Fruit fly (Drosophila melanogaster) ovary, adult (tissue): ENCODE results near the gene RpS28-like.

Source experiments
- CG17801 ChIP-seq: fragments of 200-800 bp; optimal IDR thresholded peaks from 2 replicates; lab custom pipeline; 2019; ENCODE audit warnings: missing biosample characterization, mild to moderate bottlenecking, missing genetic modification characterization, moderate library complexity; ENCODE audit not compliant: partially characterized antibody

RpS28-like gene

DNA sequence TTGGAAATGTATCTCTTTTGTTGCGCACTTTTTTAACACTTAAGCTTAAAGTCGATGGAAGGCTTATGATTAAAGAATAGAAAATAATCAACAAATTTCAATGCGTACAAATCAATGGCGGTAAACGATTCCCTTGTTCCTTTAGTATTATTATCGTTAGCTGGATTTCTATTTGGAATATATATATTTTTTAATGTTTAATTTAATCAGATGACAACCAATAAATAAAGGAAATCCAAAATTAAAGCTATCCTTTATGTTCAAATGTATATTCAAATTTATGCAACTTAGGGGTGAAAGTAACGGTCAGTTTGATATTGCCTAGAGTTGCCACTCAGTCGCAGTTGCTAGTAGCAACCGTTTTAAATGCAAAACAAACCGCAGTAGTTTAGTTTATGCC, 1.5 kb upstream of the RpS28-like start, which contains the start of gene CG3769:
Gene CG3769 (plus strand): TSS at position 301 of the 400 bp plus-strand sequence.
- TF ChIP-seq CG17801 (GFP tag; lab: Kevin White, UChicago), result no peak

DNA sequence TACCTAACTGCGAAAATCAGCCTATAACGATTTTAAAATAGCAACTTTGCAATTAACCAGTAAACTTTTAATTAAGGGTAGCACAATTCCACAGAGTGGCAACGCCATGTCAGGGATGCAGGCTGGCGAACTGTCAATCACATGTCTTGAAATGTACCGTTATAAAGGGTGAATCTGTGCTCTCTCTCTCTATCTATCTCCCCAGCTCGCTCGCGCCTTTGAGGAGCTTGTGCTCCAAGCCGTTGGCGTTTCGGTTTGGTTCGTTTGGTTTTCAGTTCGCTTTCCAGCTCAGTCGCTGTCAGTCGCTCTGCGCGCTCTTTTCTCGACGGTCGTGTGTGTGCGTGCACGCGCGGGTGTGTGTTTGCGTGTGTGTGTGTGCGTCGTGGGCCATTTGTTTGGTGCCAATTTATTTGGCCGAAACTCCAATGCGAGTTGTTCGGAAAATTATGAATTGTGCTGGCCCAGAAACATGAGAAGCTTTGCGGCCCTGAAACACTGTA, 662 bp downstream of the RpS28-like start, which contains the start of gene numb:
Gene numb (plus strand): TSS at position 254 of the 500 bp plus-strand sequence.
- peak; percentile 55 for TF ChIP-seq CG17801 (GFP tag; lab: Kevin White, UChicago)

DNA sequence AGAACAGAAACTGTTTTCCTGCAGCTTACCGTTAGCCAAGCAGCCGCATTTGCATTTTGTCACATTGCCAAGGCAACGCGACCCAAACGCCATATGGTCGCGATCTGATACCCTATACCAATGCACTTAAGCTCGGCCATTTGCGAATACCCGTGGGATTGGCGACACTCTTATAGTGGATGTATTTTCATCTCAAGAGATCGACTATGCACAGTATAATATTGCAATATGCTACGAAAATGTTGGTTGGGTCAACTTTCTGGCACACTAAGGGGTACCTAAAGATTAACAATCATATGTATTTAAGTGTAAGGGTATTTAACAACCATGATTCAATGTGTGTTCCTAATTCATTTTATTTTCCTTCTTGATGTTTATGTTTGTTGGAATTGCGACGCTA, 1.6 kb downstream of the RpS28-like start:
- peak; percentile 37 for TF ChIP-seq CG17801 (GFP tag; lab: Kevin White, UChicago)

DNA sequence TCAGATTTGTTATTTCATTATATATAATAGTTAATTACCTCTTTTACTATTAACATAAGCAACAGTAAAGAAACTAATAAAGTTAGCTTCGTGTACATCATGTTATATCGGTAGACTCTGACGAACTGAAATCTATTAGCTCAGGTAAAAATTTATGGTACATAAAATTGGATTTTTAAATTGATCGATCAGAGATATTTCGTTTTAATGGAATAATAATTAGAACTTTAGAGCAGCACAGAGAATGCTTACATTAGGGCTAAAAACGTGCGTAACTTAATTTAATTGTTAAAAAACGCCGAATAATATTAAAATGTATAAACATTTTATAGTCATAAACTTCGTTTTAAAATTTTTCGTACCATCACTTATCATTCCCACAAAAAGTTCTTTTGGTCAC, 4.0 kb downstream of the RpS28-like start, which contains the start of gene CG33723:
Gene CG33723 (minus strand): TSS at position 101 of the 400 bp plus-strand sequence.
- no peak for TF ChIP-seq CG17801 (GFP tag; lab: Kevin White, UChicago)

DNA sequence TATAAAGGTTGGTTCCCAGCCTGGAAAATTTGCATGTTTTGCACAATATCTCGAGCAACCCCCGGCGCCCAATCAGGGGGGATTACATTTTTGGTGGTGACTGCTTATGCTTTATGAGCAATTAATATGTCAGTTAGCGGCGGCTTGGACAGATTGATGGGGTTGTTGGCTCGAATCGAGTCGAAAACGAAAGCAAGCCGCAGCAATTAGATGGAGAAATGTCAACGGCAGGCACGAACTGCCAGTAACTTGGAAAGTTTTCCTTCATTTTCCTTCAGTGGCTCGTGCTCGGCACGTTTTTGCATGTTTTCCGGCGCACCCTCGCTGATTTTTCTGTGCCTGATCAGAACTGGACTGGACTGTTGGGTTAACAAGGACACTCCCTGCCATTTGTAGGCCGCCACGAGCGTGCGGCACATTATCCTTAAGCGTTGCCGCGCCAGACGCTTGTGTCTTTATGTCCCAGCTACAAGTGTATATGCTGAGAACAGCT, 6.2 kb downstream of the RpS28-like start:
- TF ChIP-seq CG17801 (GFP tag; lab: Kevin White, UChicago), result no peak

DNA sequence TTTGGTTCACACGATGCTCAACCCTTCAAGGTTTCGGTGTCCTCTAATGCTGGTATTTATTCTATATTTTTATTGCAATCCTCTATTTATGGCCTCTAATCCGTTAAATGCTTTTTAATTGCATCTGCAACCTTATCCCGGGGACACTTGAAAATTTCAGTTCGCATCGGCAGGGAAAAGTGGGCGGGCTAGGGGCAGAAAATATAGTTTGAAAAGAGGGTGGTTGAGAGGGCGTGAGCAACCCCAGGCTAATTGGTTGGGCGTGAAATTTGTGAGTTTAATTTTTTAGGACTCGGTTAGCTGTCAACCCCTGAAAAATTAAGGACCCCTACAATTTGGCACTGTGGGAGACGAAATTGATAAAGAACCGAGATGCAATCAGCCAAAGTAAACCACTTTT, 9.1 kb downstream of the RpS28-like start:
- no peak for TF ChIP-seq CG17801 (GFP tag; lab: Kevin White, UChicago)

DNA sequence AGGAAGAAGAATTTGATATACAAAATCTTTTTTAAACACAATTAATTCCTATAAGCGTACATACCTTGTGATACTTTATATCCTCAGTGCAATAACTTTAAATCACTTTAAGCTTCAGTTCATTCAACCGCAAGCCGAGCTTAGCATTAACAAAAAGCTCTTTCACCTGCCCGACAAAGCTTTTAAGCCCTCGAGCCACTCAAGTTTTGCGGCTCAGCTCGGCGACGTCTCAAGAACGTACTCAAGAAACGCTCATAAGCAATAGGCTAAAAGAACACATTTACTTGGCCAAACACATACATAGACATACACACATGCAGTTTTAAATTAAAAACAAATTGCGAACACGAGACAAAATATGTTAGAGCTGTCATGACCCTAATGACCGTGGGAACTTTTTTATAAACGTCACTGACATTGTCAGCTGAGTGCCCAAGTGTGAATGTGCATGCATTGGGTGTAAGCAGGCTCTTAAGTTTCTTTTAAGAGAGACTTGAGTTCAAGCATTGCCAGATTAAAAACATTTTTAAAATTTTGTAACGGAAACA, 9.9 kb downstream of the RpS28-like start:
- TF ChIP-seq CG17801 (GFP tag; lab: Kevin White, UChicago), result no peak

DNA sequence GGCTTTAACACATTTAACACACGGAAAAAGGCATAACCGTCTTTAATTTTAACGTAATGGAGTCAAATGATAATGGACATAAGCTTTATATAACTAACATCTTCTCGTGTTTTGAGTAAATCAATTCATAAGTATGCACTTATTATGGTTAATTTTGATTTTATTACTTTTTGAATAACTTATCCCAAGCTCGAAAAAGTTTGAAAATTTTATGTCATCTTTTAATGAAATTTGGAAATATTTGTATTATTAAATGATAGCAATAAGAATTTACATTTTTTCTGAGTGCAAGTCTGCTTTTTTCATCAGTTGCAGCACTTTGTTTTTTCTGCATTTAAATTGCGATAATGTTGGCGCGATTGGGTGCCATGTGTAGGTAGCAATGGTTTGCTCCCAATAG, 11.2 kb downstream of the RpS28-like start:
- TF ChIP-seq CG17801 (GFP tag; lab: Kevin White, UChicago), result no peak

DNA sequence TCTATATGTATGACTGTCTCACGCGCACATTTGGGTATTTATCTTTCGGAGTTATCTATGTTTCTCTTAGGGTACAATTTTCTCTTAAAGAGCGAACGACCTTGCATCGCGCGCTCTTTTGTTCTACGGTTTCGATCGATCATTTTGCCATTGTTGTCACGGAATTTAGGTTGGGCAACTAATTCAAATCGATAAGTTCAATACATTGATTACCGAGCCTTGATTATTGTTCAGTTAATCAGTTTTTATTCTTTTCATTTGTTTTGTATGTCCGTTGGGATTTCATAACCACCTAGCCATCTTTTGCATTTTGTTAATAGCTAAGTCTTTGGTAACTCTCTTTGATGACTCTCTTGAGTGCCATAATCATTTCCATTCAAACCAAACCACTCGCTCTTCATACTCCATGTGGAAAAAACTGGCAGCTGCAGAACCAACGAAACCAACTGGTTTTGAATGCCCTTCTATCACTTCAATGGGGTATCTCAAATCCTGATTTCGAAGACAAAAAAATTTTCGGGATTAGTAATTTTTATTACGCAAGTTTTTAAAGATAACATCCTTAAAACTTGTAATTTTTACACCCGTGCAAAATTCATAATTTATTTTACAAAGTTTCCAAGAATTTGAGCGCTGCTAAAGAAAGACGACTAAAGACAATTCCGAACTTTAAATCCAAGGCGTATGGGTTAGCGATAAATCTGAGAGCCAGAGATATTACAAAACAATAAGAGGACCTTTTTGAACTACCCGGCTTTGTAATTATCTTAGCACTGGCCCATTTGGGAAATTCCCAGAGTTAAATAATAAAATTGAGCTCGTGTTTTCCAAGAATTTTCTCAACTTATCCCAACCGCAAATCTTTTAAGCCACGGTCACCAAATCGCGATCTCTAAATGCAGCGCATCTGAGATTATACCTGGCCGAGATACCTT, 12.0 kb downstream of the RpS28-like start:
- no peak for TF ChIP-seq CG17801 (GFP tag; lab: Kevin White, UChicago)

DNA sequence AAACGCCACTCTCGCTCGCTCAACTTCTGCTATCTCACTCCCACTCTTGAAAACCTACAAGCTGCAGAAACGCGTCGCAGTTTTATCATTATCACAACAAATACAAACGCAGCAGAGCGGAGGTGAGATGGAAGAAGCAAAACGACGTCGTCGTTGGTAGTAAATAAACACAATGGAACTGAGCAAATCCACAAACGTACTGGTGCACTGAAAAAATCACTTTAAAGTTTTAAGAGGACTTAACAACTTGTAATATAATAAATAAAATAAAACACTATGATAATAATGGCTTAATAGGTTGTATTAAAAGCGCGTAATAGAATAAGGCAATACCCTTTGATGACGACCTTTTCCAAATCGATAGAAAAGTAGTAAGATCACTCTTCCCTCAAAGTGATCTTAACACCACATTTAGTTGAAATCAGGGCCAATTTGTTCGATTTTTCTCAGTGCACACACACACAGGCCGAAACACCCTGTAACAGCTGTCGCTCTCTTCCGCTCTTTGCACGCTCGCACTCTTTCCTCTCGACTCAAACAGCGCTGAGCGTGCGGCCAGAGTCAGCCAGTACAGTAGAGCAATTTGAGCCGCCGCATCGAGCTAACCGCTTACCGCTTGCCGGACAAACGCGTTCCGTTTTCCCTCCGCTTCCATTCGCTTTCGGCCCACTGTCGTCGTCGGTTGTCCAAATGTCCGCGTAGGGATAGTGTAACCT, 12.8 kb downstream of the RpS28-like start:
- TF ChIP-seq CG17801 (GFP tag; lab: Kevin White, UChicago), result peak; percentile 96

DNA sequence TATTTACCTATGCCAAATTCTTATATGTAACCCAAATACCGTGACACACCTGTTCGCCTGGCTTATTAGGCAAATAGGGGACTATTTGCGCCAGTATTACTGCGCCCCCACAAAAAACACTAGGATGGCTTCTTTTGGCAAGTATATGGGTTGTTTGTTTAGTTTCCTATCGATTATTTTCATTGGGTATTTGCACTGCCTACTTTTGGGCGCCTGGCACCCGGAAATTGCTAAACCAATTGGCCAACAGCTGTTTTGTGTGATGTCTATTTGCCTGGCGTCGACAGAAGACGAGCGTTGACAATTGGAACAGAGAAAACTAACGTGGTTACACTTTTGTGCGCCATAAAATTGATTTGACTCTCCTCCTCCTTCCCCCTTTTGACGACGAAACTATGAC, 16.4 kb downstream of the RpS28-like start:
- no peak for TF ChIP-seq CG17801 (GFP tag; lab: Kevin White, UChicago)

DNA sequence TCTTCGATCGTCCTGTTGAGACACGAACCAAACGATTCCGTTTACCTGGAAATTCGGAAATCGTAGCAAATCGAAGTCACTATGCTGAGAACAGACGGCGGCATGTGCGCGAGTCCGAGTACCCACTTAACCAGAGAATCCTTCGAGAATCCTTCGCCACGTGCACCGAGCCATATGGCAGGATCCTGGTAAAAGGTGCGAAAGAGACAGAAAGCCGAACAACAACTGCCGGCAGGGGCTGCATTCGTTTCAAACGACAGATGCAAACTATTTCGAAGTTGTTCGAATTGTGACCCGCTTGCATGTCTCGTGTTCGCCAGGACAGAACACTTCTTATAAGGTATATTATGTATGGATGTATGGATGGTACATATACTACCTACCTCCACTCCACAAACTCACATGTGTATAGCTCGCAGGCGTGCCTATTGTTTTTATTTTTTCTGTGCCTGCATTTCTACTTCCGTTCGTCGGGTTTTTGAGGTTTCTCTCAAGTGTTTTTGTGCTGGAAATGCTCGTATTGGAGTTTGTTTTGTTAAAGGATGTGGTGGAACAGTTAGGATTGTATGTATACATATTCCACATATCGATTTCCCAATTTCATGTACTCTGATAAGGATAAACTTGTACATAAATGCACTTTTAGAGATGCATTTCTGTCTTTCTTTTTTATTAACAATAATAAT, 17.9 kb downstream of the RpS28-like start:
- TF ChIP-seq CG17801 (GFP tag; lab: Kevin White, UChicago), result no peak

DNA sequence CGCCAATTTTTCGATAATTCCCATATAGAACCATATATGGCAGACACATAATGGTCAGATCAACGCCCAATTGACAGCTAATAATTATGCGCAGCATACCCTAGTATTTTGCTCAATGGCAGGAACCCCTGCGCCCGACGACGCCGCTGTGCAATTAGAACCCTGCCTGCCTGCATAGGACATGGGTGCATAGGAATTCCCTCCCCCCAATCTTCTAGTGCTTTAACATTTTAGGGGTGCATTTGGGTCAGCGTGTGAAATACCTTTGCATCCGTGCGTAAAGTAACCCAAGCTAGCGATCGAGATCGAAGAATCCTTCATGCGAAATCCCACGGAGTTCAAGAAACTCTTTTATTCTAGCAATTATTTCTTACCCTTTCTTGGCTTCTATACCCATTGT, 18.6 kb downstream of the RpS28-like start:
- TF ChIP-seq CG17801 (GFP tag; lab: Kevin White, UChicago), result no peak

DNA sequence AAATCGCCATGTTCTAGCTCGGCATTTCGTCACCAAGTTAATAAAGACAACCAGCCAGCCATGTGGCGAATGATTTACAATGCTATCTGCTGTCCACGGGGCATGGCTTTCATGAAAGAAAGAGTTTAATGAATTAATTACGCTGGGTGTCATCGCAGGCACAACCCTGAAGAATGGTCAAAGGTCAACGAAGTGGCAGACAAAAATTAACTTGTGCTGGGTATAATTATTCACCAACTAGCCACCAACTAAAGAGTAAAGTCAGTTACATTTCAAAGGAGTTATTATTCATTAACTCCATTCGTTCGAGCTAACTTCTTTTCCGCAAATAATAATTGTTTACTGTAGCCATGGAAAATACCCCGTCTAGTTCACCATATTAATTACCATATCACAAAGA, 20.9 kb downstream of the RpS28-like start:
- no peak for TF ChIP-seq CG17801 (GFP tag; lab: Kevin White, UChicago)
